Worm (Caenorhabditis elegans): ENCODE results near the gene T15H9.5.

DNA sequence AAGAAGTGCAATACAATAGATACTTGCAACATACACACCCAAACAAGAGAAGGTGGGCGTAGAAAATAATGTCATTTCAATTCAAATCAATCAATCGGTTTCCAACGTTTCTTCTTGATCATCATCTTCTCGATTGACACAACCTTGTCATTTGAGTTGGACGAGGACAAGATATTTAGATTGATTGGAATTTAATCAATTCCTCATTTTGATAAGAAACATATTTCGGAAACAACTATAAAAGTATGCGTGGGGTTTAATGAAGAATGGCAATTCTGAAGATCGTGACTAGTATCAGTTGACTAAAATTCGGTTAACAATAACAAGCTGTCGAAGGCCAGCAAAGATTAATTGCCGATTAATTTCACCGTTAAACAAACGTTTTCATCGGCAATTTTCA is 9.4 kb upstream of the T15H9.5 start:
- no peak for TF ChIP-seq snpc-4 (tag; optimal IDR thresholded peaks at IDR 0.05)
- TF ChIP-seq sma-3 (GFP tag; optimal IDR thresholded peaks at IDR 0.05) = peak; percentile 1
- TF ChIP-seq ztf-4 (tag; optimal IDR thresholded peaks at IDR 0.05) = no peak
- TF ChIP-seq blmp-1 (tag; optimal IDR thresholded peaks at IDR 0.05; ENCODE audit: insufficient read depth) = peak; percentile 4
- TF ChIP-seq lsy-2 (tag; optimal IDR thresholded peaks at IDR 0.05) = no peak
- TF ChIP-seq nhr-129 (tag; optimal IDR thresholded peaks at IDR 0.05) = no peak
- no peak for TF ChIP-seq egl-27 (tag; optimal IDR thresholded peaks at IDR 0.05)
- TF ChIP-seq aly-2 (tag; optimal IDR thresholded peaks at IDR 0.05) = no peak
- no peak for TF ChIP-seq nhr-10 (tag; optimal IDR thresholded peaks at IDR 0.05)
- no peak for TF ChIP-seq lin-39 (tag; optimal IDR thresholded peaks at IDR 0.05)

Measured in whole organism, L2 larva.